Worm (Caenorhabditis elegans): ENCODE results near the gene F49E11.2.

F49E11.2 gene

DNA sequence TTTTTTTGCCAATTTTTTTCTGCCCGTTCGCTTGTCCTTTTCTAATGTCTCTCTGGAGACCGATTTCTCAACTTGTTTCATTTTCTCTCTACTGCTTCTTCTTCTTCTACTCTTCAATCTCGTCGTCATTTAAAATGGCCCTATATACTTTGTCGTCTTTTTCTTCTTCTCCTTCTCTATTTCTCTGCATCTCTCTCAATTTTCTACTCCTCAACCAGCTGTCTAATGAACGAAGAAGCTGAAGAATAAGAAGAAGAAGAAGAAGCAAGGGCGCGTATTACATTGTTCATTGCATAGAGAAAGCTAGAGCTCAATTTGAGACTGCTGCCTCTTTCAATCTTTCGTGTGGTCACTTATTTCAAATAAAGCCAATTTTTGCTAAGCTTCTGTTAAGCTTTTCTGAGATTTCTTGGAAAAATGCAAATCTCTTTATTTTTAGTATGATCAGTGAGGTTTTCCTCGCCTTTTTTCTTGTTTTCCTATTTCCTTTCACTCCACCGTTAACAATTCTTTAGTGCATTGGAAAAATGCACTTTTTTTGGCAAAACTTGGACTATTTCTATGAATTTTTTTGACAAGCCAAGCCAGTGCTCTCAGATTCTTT, 22.9 kb downstream of the F49E11.2 start (continued):
- no peak for TF ChIP-seq snpc-4 (tag; optimal IDR thresholded peaks at IDR 0.05)
- no peak for TF ChIP-seq ces-1 (GFP tag; optimal IDR thresholded peaks at IDR 0.05)
- peak; percentile 53 for TF ChIP-seq fkh-8 (tag; optimal IDR thresholded peaks at IDR 0.05)
- no peak for TF ChIP-seq unc-98 (GFP tag; IDR thresholded peaks at IDR 0.05)
- no peak for TF ChIP-seq nhr-11 (tag; optimal IDR thresholded peaks at IDR 0.05)
- no peak for TF ChIP-seq elt-3 (tag; optimal IDR thresholded peaks at IDR 0.05)
- TF ChIP-seq lsy-2 (tag; optimal IDR thresholded peaks at IDR 0.05) = peak in 1 of 2 experiments; percentile 35
- TF ChIP-seq F16B12.6 (tag; optimal IDR thresholded peaks at IDR 0.05) = no peak
- peak; percentile 43 for TF ChIP-seq nhr-47 (tag; optimal IDR thresholded peaks at IDR 0.05)
- no peak for TF ChIP-seq ceh-88 (GFP tag; IDR thresholded peaks at IDR 0.05)
- TF ChIP-seq ceh-90 (tag; optimal IDR thresholded peaks at IDR 0.05) = no peak
- TF ChIP-seq mef-2 (tag; optimal IDR thresholded peaks at IDR 0.05) = no peak
- peak; percentile 27 for TF ChIP-seq mep-1 (tag; optimal IDR thresholded peaks at IDR 0.05)
- TF ChIP-seq skn-1 (tag; optimal IDR thresholded peaks at IDR 0.05) = no peak
- TF ChIP-seq aha-1 (tag; optimal IDR thresholded peaks at IDR 0.05) = no peak
- TF ChIP-seq snu-23 (GFP tag; optimal IDR thresholded peaks at IDR 0.05) = peak; percentile 31
- TF ChIP-seq Y116A8C.19 (tag; optimal IDR thresholded peaks at IDR 0.05; ENCODE audit: borderline replicate concordance) = no peak
- no peak for TF ChIP-seq grh-1 (GFP tag; IDR thresholded peaks at IDR 0.05)
- no peak for TF ChIP-seq tbx-2 (tag; optimal IDR thresholded peaks at IDR 0.05)
- no peak for TF ChIP-seq nhr-90 (tag; optimal IDR thresholded peaks at IDR 0.05; ENCODE audit: poor library complexity)
- no peak for TF ChIP-seq dpl-1 (GFP tag; optimal IDR thresholded peaks at IDR 0.05)
- TF ChIP-seq isw-1 (GFP tag; IDR thresholded peaks at IDR 0.05) = no peak
- peak; percentile 11 for TF ChIP-seq fkh-10 (GFP tag; optimal IDR thresholded peaks at IDR 0.05)
- TF ChIP-seq egl-13 (tag; optimal IDR thresholded peaks at IDR 0.05) = no peak
- TF ChIP-seq zag-1 (tag; optimal IDR thresholded peaks at IDR 0.05) = no peak
- TF ChIP-seq nhr-76 (tag; optimal IDR thresholded peaks at IDR 0.05) = no peak
- TF ChIP-seq lin-15B (tag; optimal IDR thresholded peaks at IDR 0.05) = no peak
- peak; percentile 87 for TF ChIP-seq lin-14 (GFP tag; optimal IDR thresholded peaks at IDR 0.05)
- TF ChIP-seq mdl-1 (tag; optimal IDR thresholded peaks at IDR 0.05) = no peak
- TF ChIP-seq sptf-1 (tag; optimal IDR thresholded peaks at IDR 0.05) = no peak
- no peak for TF ChIP-seq sup-37 (GFP tag; optimal IDR thresholded peaks at IDR 0.05)
- TF ChIP-seq jun-1 (tag; optimal IDR thresholded peaks at IDR 0.05) = no peak
- peak; percentile 15 for TF ChIP-seq swsn-7 (tag; optimal IDR thresholded peaks at IDR 0.05)
- TF ChIP-seq unc-30 (tag; optimal IDR thresholded peaks at IDR 0.05) = no peak
- TF ChIP-seq pqm-1 (tag; optimal IDR thresholded peaks at IDR 0.05) = no peak

DNA sequence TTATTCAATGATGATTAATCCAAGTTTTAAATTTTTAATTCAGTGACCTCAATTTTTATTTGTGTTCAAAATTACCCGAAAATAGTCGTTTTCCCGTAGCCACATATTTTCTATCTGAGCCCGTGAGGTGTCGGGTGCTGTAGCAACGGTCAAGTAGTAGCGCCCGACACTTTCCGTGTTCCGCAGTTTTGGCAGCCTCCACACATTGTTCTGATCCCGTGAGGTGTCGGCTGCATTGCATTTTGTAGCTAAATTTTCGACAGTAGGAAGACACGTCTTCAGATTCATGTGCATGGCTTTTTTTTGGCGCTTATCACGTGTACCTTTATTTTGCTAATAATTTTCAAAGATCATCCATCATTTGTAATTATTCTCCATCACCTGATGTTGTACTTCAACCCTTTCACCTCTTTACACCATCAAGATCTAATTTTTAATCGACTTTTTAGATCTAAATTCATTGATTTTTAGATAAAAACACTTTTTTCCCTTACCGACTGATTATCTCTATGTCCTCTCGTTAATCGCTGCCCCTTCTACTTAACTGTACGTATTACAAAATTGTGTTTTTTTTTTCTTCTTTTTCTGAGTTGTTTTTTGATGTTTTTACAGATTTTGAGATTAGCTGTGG, 25.0 kb downstream of the F49E11.2 start:
- TF ChIP-seq irx-1 (tag; optimal IDR thresholded peaks at IDR 0.05) = no peak
- no peak for TF ChIP-seq pag-3 (tag; optimal IDR thresholded peaks at IDR 0.05; ENCODE audit: borderline replicate concordance, insufficient read depth)
- peak; percentile 20 for TF ChIP-seq lin-14 (GFP tag; optimal IDR thresholded peaks at IDR 0.05)
- no peak for TF ChIP-seq unc-62 (GFP tag; optimal IDR thresholded peaks at IDR 0.05)
- TF ChIP-seq nhr-85 (tag) = peak; percentile 87
- peak; percentile 82 for TF ChIP-seq snpc-4 (tag; optimal IDR thresholded peaks at IDR 0.05)
- TF ChIP-seq nhr-71 (tag; optimal IDR thresholded peaks at IDR 0.05) = no peak
- no peak for TF ChIP-seq nhr-11 (tag; optimal IDR thresholded peaks at IDR 0.05)
- TF ChIP-seq ets-5 (GFP tag; IDR thresholded peaks at IDR 0.05) = no peak
- no peak for TF ChIP-seq nhr-47 (tag; optimal IDR thresholded peaks at IDR 0.05)

Measured in whole organism, L1 larva.